Fruit fly (Drosophila melanogaster) whole organism, wandering third instar larva: ENCODE measurements around the gene Cdc5.

ENCODE experiments used
- Dif ChIP-seq: fragments of 200-275, 200-300 bp; sonication (Bioruptor generic); optimal IDR thresholded peaks from 2 replicates; lab custom pipeline; 2018; ENCODE audit warnings: missing biosample characterization, missing genetic modification characterization; ENCODE audit not compliant: partially characterized antibody
- h ChIP-seq: fragments of 200-800 bp; sonication (Bioruptor generic); optimal IDR thresholded peaks from 3 replicates; lab custom pipeline; 2016; ENCODE audit warnings: missing biosample characterization, mild to moderate bottlenecking, missing genetic modification characterization
- lola ChIP-seq: fragments of >200 bp; optimal IDR thresholded peaks from 2 replicates; lab custom pipeline; 2017; ENCODE audit warnings: missing biosample characterization, missing genetic modification characterization
- pan ChIP-seq: fragments of >200 bp; optimal IDR thresholded peaks from 2 replicates; lab custom pipeline; 2017

DNA sequence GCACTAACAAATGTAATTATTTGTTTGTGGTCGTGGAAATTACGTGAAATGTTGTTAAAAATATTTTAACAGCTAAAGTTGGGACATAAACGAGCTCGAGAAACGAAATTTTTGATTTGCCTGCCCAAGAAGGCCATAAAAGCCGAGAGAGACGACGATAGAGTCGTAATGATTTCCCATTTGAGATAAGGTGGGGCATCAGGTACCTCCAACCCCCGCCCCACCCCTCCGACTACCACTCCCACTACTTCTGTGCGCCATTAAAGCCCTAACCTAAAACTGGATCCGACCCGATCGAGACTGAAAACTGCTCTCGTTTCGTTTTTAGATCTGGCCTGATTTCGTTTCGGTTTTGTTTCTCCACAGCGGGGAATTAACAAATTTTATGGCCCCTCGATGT, 39.1 kb upstream of the Cdc5 start:
- TF ChIP-seq Dif (no peak), lola (no peak), h (no peak), pan (lab: Kevin White, UChicago) (no peak)
